Fruit fly (Drosophila melanogaster): ENCODE measurements around the gene CG43783.

Gene CG43783

dm6 chr3L:8978678-8979413, 24.8 kb upstream of the CG43783 start (continued):
- TF ChIP-seq CG32006 (GFP tag; optimal IDR thresholded peaks at IDR 0.05) (peak; percentile 66), CG9139 (GFP tag; optimal IDR thresholded peaks at IDR 0.05) (no peak), CG4318 (GFP tag; optimal IDR thresholded peaks at IDR 0.05) (no peak), salr (GFP tag; optimal IDR thresholded peaks at IDR 0.05) (no peak), esn (GFP tag; optimal IDR thresholded peaks at IDR 0.05) (peak; percentile 58), Hr4 (GFP tag; optimal IDR thresholded peaks at IDR 0.05) (peak; percentile 71), CG11762 (GFP tag; optimal IDR thresholded peaks at IDR 0.05; ENCODE audit: insufficient read depth) (no peak), fd85E (GFP tag; optimal IDR thresholded peaks at IDR 0.05) (no peak), acj6 (GFP tag; optimal IDR thresholded peaks at IDR 0.05) (peak; percentile 46), CG8632 (GFP tag; optimal IDR thresholded peaks at IDR 0.05) (peak; percentile 6), achi (GFP tag; optimal IDR thresholded peaks at IDR 0.05) (peak; percentile 22), Eip78C (GFP tag) (peak; percentile 60), eg (GFP tag; IDR thresholded peaks at IDR 0.05) (peak; percentile 82), CG8319 (GFP tag; optimal IDR thresholded peaks at IDR 0.05) (no peak), fd59A (GFP tag; optimal IDR thresholded peaks at IDR 0.05) (no peak), Gug (GFP tag; IDR thresholded peaks at IDR 0.05) (peak; percentile 54; the same call in 1 of the 2 replicates), cyc (GFP tag; optimal IDR thresholded peaks at IDR 0.05) (peak; percentile 35), CG3032 (tag; optimal IDR thresholded peaks at IDR 0.05) (no peak), Hr39 (GFP tag; optimal IDR thresholded peaks at IDR 0.05) (peak; percentile 70), Hr38 (GFP tag; optimal IDR thresholded peaks at IDR 0.05) (no peak)

dm6 chr3L:8974478-8975477, 20.7 kb upstream of the CG43783 start, which contains the start of the genes pix and Srp68:
pix (minus strand) TSS chr3L:8974765.
Srp68 (plus strand) TSS chr3L:8975046.
- TF ChIP-seq eg (GFP tag; IDR thresholded peaks at IDR 0.05) (no peak), salr (GFP tag; optimal IDR thresholded peaks at IDR 0.05) (no peak), CG4318 (GFP tag; optimal IDR thresholded peaks at IDR 0.05) (no peak), CG8319 (GFP tag; optimal IDR thresholded peaks at IDR 0.05) (no peak), CG11762 (GFP tag; optimal IDR thresholded peaks at IDR 0.05; ENCODE audit: insufficient read depth) (no peak), Eip78C (GFP tag) (no peak), topi (GFP tag; optimal IDR thresholded peaks at IDR 0.05) (peak; percentile 11), CG6808 (GFP tag; optimal IDR thresholded peaks at IDR 0.05) (no peak), lz (GFP tag; optimal IDR thresholded peaks at IDR 0.05) (peak; percentile 78), CG7368 (GFP tag; optimal IDR thresholded peaks at IDR 0.05) (no peak), CG6276 (GFP tag; optimal IDR thresholded peaks at IDR 0.05) (no peak), dsx (GFP tag; optimal IDR thresholded peaks at IDR 0.05; ENCODE audit: poor library complexity, severe bottlenecking) (no peak), CG3032 (tag; optimal IDR thresholded peaks at IDR 0.05) (peak; percentile 69), acj6 (GFP tag; optimal IDR thresholded peaks at IDR 0.05) (no peak), ss (GFP tag; optimal IDR thresholded peaks at IDR 0.05) (peak in 1 of 2 experiments; percentile 17), CG32006 (GFP tag; optimal IDR thresholded peaks at IDR 0.05) (no peak), Blimp-1 (GFP tag; optimal IDR thresholded peaks at IDR 0.05) (peak; percentile 84), spab (GFP tag; optimal IDR thresholded peaks at IDR 0.05) (no peak), CG11294 (GFP tag; IDR thresholded peaks at IDR 0.05) (no peak), svp (GFP tag) (peak; percentile 90), OdsH (GFP tag; optimal IDR thresholded peaks at IDR 0.05) (no peak), Smox (GFP tag; optimal IDR thresholded peaks at IDR 0.05) (no peak), CG6163 (GFP tag; IDR thresholded peaks at IDR 0.05) (no peak), CG15336 (GFP tag; IDR thresholded peaks at IDR 0.05) (0 out of 2 replicates have a peak, but pooled peaks have one; percentile 7), CG10631 (GFP tag; optimal IDR thresholded peaks at IDR 0.05) (peak; percentile 47), Eip75B (GFP tag; optimal IDR thresholded peaks at IDR 0.05) (no peak), CG34406 (GFP tag; optimal IDR thresholded peaks at IDR 0.05) (peak; percentile 5), CG8119 (GFP tag; IDR thresholded peaks at IDR 0.05) (no peak), CG16779 (tag; optimal IDR thresholded peaks at IDR 0.05) (no peak), vri (GFP tag; optimal IDR thresholded peaks at IDR 0.05) (no peak), Gug (GFP tag; IDR thresholded peaks at IDR 0.05) (0 out of 2 replicates have a peak, but pooled peaks have one; percentile 21), Hr4 (GFP tag; optimal IDR thresholded peaks at IDR 0.05) (no peak), CG9139 (GFP tag; optimal IDR thresholded peaks at IDR 0.05) (no peak), CG1621 (tag; optimal IDR thresholded peaks at IDR 0.05) (no peak), net (GFP tag; optimal IDR thresholded peaks at IDR 0.05) (peak; percentile 12), pdm3 (GFP tag; optimal IDR thresholded peaks at IDR 0.05) (no peak), Hr38 (GFP tag; optimal IDR thresholded peaks at IDR 0.05) (no peak), achi (GFP tag; optimal IDR thresholded peaks at IDR 0.05) (peak; percentile 66)

Measured in whole organism, prepupa.